Fruit fly (Drosophila melanogaster): ENCODE measurements around the gene CG14050.
A peak's percentile ranks its signal among the peaks of the same experiment; 100 is the strongest.

CG14050 gene

dm6 chrX:2293294-2293988, 32.6 kb downstream of the CG14050 start, which contains the start of gene CG2865 (continued):
- peak; percentile 53 for TF ChIP-seq MTF-1 (GFP tag; optimal IDR thresholded peaks at IDR 0.05; ENCODE audit: borderline replicate concordance)
- peak; percentile 91 for TF ChIP-seq Blimp-1 (GFP tag; optimal IDR thresholded peaks at IDR 0.05)
- peak; percentile 45 for TF ChIP-seq CG3838 (GFP tag; optimal IDR thresholded peaks at IDR 0.05)
- TF ChIP-seq YL-1 (GFP tag; optimal IDR thresholded peaks at IDR 0.05): peak; percentile 85
- peak; percentile 90 for TF ChIP-seq Ptx1 (GFP tag; IDR thresholded peaks at IDR 0.05)
- TF ChIP-seq Dad (GFP tag; optimal IDR thresholded peaks at IDR 0.05): peak; percentile 86
- peak; percentile 78 for TF ChIP-seq vfl (GFP tag; optimal IDR thresholded peaks at IDR 0.05)
- peak; percentile 68 for TF ChIP-seq CG2116 (GFP tag; optimal IDR thresholded peaks at IDR 0.05)
- TF ChIP-seq Mrtf (GFP tag; IDR thresholded peaks at IDR 0.05): peak; percentile 87
- TF ChIP-seq abd-A (tag; optimal IDR thresholded peaks at IDR 0.05): peak; percentile 96
- peak; percentile 28; the same call in 1 of the 2 replicates for TF ChIP-seq CG1024 (GFP tag; IDR thresholded peaks at IDR 0.05)
- peak; percentile 63 for TF ChIP-seq Sry-β (GFP tag; optimal IDR thresholded peaks at IDR 0.05)
- TF ChIP-seq CG9817 (tag; optimal IDR thresholded peaks at IDR 0.05): peak; percentile 93
- peak; percentile 62 for TF ChIP-seq CG8290 (GFP tag; optimal IDR thresholded peaks at IDR 0.05)
- peak; percentile 70 to 88 for TF ChIP-seq CG8290 (tag; optimal IDR thresholded peaks at IDR 0.05)
- peak; percentile 94 for TF ChIP-seq nau (GFP tag; optimal IDR thresholded peaks at IDR 0.05)
- TF ChIP-seq ranshi (GFP tag; IDR thresholded peaks at IDR 0.05): peak; percentile 77
- TF ChIP-seq CG3995 (GFP tag; optimal IDR thresholded peaks at IDR 0.05): peak; percentile 72
- peak; percentile 57 for TF ChIP-seq TFAM (GFP tag; optimal IDR thresholded peaks at IDR 0.05)
- peak; percentile 80 for TF ChIP-seq CG32772 (GFP tag; IDR thresholded peaks at IDR 0.05)
- peak; percentile 20; the same call in 1 of the 2 replicates for TF ChIP-seq inv (GFP tag; IDR thresholded peaks at IDR 0.05; ENCODE audit: partially characterized antibody)
- TF ChIP-seq Gug (GFP tag; IDR thresholded peaks at IDR 0.05): peak; percentile 55; the same call in 2 of the 4 replicates
- peak; percentile 96 for TF ChIP-seq CG13624 (GFP tag; optimal IDR thresholded peaks at IDR 0.05)
- TF ChIP-seq slp2 (GFP tag; optimal IDR thresholded peaks at IDR 0.05): peak; percentile 85
- peak; percentile 37 for TF ChIP-seq CG17912 (GFP tag; optimal IDR thresholded peaks at IDR 0.05)
- TF ChIP-seq tio (GFP tag; optimal IDR thresholded peaks at IDR 0.05): peak; percentile 90
- peak; percentile 23; the same call in 1 of the 3 replicates for TF ChIP-seq CG6791 (GFP tag; IDR thresholded peaks at IDR 0.05; ENCODE audit: partially characterized antibody)
- TF ChIP-seq Bgb (GFP tag; IDR thresholded peaks at IDR 0.05; ENCODE audit: partially characterized antibody): peak; percentile 64
- peak; percentile 49 for TF ChIP-seq CG15073 (GFP tag; optimal IDR thresholded peaks at IDR 0.05)
- TF ChIP-seq ap (GFP tag; IDR thresholded peaks at IDR 0.05): peak; percentile 79
- peak; percentile 71 for TF ChIP-seq toy (GFP tag; IDR thresholded peaks at IDR 0.05)
- TF ChIP-seq ac (GFP tag; optimal IDR thresholded peaks at IDR 0.05): peak; percentile 77
- TF ChIP-seq Dll (GFP tag; IDR thresholded peaks at IDR 0.05; ENCODE audit: partially characterized antibody): no peak
- peak; percentile 82 for TF ChIP-seq NC2β (GFP tag; optimal IDR thresholded peaks at IDR 0.05)
- peak; percentile 94 for TF ChIP-seq CG1233 (GFP tag; optimal IDR thresholded peaks at IDR 0.05)
- TF ChIP-seq CG17568 (GFP tag; optimal IDR thresholded peaks at IDR 0.05): peak; percentile 95
- TF ChIP-seq hkb (optimal IDR thresholded peaks at IDR 0.05): no peak
- TF ChIP-seq hkb (GFP tag; IDR thresholded peaks at IDR 0.05): peak; percentile 92
- peak; percentile 85 for TF ChIP-seq cato (GFP tag; optimal IDR thresholded peaks at IDR 0.05; ENCODE audit: borderline replicate concordance)
- TF ChIP-seq CG3065 (GFP tag; optimal IDR thresholded peaks at IDR 0.05): peak; percentile 62
- TF ChIP-seq Spps (tag; optimal IDR thresholded peaks at IDR 0.05): peak; percentile 85
- TF ChIP-seq CG12942 (GFP tag; optimal IDR thresholded peaks at IDR 0.05): peak; percentile 76
- peak; percentile 91 for TF ChIP-seq kay (GFP tag; optimal IDR thresholded peaks at IDR 0.05)
- TF ChIP-seq CG6254 (GFP tag; optimal IDR thresholded peaks at IDR 0.05): peak; percentile 91
- TF ChIP-seq CTCF (GFP tag; optimal IDR thresholded peaks at IDR 0.05): peak; percentile 56
- peak; percentile 7 for TF ChIP-seq BEAF-32 (GFP tag; optimal IDR thresholded peaks at IDR 0.05)
- peak; percentile 91 for TF ChIP-seq CG7786 (GFP tag; optimal IDR thresholded peaks at IDR 0.05)
- TF ChIP-seq lov (optimal IDR thresholded peaks at IDR 0.05): no peak
- TF ChIP-seq lov (GFP tag; IDR thresholded peaks at IDR 0.05): no peak
- TF ChIP-seq vvl (GFP tag; IDR thresholded peaks at IDR 0.05): peak; percentile 94
